Fruit fly (Drosophila melanogaster): ENCODE data around the gene norpA.

Gene norpA

dm6 chrX:4322234-4323210, at the start of gene norpA:
norpA (plus strand) TSS chrX:4322626.
- no peak for TF ChIP-seq CG12768 (GFP tag; optimal IDR thresholded peaks at IDR 0.05)
- TF ChIP-seq Hr96 (GFP tag; optimal IDR thresholded peaks at IDR 0.05): no peak
- TF ChIP-seq cnc (optimal IDR thresholded peaks at IDR 0.05): no peak
- no peak for TF ChIP-seq CG5204 (GFP tag; optimal IDR thresholded peaks at IDR 0.05)
- peak; percentile 40 for TF ChIP-seq CG11617 (GFP tag; optimal IDR thresholded peaks at IDR 0.05)
- no peak for TF ChIP-seq CG14711 (tag; optimal IDR thresholded peaks at IDR 0.05)
- peak; percentile 36 for TF ChIP-seq CG7101 (tag; optimal IDR thresholded peaks at IDR 0.05)
- TF ChIP-seq Clk (GFP tag; optimal IDR thresholded peaks at IDR 0.05): no peak
- TF ChIP-seq Mnt (GFP tag; optimal IDR thresholded peaks at IDR 0.05): peak; percentile 66
- TF ChIP-seq tj (GFP tag; optimal IDR thresholded peaks at IDR 0.05): no peak
- no peak for TF ChIP-seq CG33017 (tag; optimal IDR thresholded peaks at IDR 0.05)
- TF ChIP-seq pad (GFP tag; optimal IDR thresholded peaks at IDR 0.05): no peak
- TF ChIP-seq cic (GFP tag; optimal IDR thresholded peaks at IDR 0.05): no peak
- no peak for TF ChIP-seq kay (GFP tag; ENCODE audit: borderline replicate concordance)
- TF ChIP-seq CG7045 (GFP tag; optimal IDR thresholded peaks at IDR 0.05): no peak
- TF ChIP-seq CG1620 (GFP tag; optimal IDR thresholded peaks at IDR 0.05): no peak
- TF ChIP-seq bab1 (GFP tag; optimal IDR thresholded peaks at IDR 0.05): peak; percentile 43
- no peak for TF ChIP-seq toe (GFP tag; optimal IDR thresholded peaks at IDR 0.05)
- TF ChIP-seq Crg-1 (GFP tag; optimal IDR thresholded peaks at IDR 0.05): no peak

dm6 chrX:4273499-4273898, 48.9 kb upstream of the norpA start:
- TF ChIP-seq toe (GFP tag; optimal IDR thresholded peaks at IDR 0.05) (no peak), CG7045 (GFP tag; optimal IDR thresholded peaks at IDR 0.05) (no peak), Mnt (GFP tag; optimal IDR thresholded peaks at IDR 0.05) (no peak), CG7101 (tag; optimal IDR thresholded peaks at IDR 0.05) (no peak), CG5204 (GFP tag; optimal IDR thresholded peaks at IDR 0.05) (no peak), ovo (GFP tag; optimal IDR thresholded peaks at IDR 0.05) (no peak), cic (GFP tag; optimal IDR thresholded peaks at IDR 0.05) (no peak), CG33017 (tag; optimal IDR thresholded peaks at IDR 0.05) (no peak), CG14711 (tag; optimal IDR thresholded peaks at IDR 0.05) (no peak), Hr96 (GFP tag; optimal IDR thresholded peaks at IDR 0.05) (no peak), cnc (optimal IDR thresholded peaks at IDR 0.05) (no peak), Crg-1 (GFP tag; optimal IDR thresholded peaks at IDR 0.05) (no peak), CG12768 (GFP tag; optimal IDR thresholded peaks at IDR 0.05) (no peak)

dm6 chrX:4276900-4277299, 45.5 kb upstream of the norpA start, which contains the start of gene CG15577:
CG15577 (minus strand) TSS chrX:4277000.
- TF ChIP-seq CG5204 (GFP tag; optimal IDR thresholded peaks at IDR 0.05): no peak
- TF ChIP-seq Hr96 (GFP tag; optimal IDR thresholded peaks at IDR 0.05): no peak
- TF ChIP-seq ovo (GFP tag; optimal IDR thresholded peaks at IDR 0.05): no peak
- TF ChIP-seq Clk (GFP tag; optimal IDR thresholded peaks at IDR 0.05): no peak
- no peak for TF ChIP-seq pad (GFP tag; optimal IDR thresholded peaks at IDR 0.05)
- TF ChIP-seq cnc (optimal IDR thresholded peaks at IDR 0.05): no peak
- TF ChIP-seq cic (GFP tag; optimal IDR thresholded peaks at IDR 0.05): no peak
- TF ChIP-seq CG11617 (GFP tag; optimal IDR thresholded peaks at IDR 0.05): no peak
- TF ChIP-seq toe (GFP tag; optimal IDR thresholded peaks at IDR 0.05): no peak
- TF ChIP-seq CG12768 (GFP tag; optimal IDR thresholded peaks at IDR 0.05): no peak
- no peak for TF ChIP-seq CG7045 (GFP tag; optimal IDR thresholded peaks at IDR 0.05)
- TF ChIP-seq CG33017 (tag; optimal IDR thresholded peaks at IDR 0.05): no peak
- TF ChIP-seq Mnt (GFP tag; optimal IDR thresholded peaks at IDR 0.05): no peak
- no peak for TF ChIP-seq CG7101 (tag; optimal IDR thresholded peaks at IDR 0.05)
- no peak for TF ChIP-seq Crg-1 (GFP tag; optimal IDR thresholded peaks at IDR 0.05)

dm6 chrX:4277861-4278260, 44.6 kb upstream of the norpA start, which contains the start of gene CG15578:
CG15578 (minus strand) TSS chrX:4277961.
- TF ChIP-seq CG33017 (tag; optimal IDR thresholded peaks at IDR 0.05) (no peak), cic (GFP tag; optimal IDR thresholded peaks at IDR 0.05) (no peak), Crg-1 (GFP tag; optimal IDR thresholded peaks at IDR 0.05) (no peak), Mnt (GFP tag; optimal IDR thresholded peaks at IDR 0.05) (no peak), pad (GFP tag; optimal IDR thresholded peaks at IDR 0.05) (no peak), tj (GFP tag; optimal IDR thresholded peaks at IDR 0.05) (no peak), kay (GFP tag; ENCODE audit: borderline replicate concordance) (no peak), CG1620 (GFP tag; optimal IDR thresholded peaks at IDR 0.05) (no peak), CG11617 (GFP tag; optimal IDR thresholded peaks at IDR 0.05) (no peak)

- TF ChIP-seq tj (GFP tag; optimal IDR thresholded peaks at IDR 0.05) (no peak), Hr96 (GFP tag; optimal IDR thresholded peaks at IDR 0.05) (no peak), CG1620 (GFP tag; optimal IDR thresholded peaks at IDR 0.05) (no peak), kay (GFP tag; ENCODE audit: borderline replicate concordance) (no peak), CG5204 (GFP tag; optimal IDR thresholded peaks at IDR 0.05) (no peak)
Measured at dm6 chrX:4280769-4281168, 41.7 kb upstream of the norpA start.

- TF ChIP-seq bab1 (GFP tag; optimal IDR thresholded peaks at IDR 0.05) (no peak), CG12768 (GFP tag; optimal IDR thresholded peaks at IDR 0.05) (no peak)
Measured at dm6 chrX:4293418-4293817, 29.0 kb upstream of the norpA start.
